Worm (Caenorhabditis elegans) whole organism, L1 larva: ENCODE results near the gene btb-20.

Experiments
- C34B4.2 ChIP-seq: sonication (generic microtip); optimal IDR thresholded peaks from 2 replicates; lab custom pipeline; 2017; ENCODE audit warnings: mild to moderate bottlenecking, missing genetic modification characterization, missing compliant biosample characterization
- F16B12.6 ChIP-seq: fragments of 150-350 bp; optimal IDR thresholded peaks from 2 replicates; lab custom pipeline; 2014; ENCODE audit warnings: missing biosample characterization, missing genetic modification characterization
- Y116A8C.19 ChIP-seq: sonication (generic microtip); optimal IDR thresholded peaks from 2 replicates; lab custom pipeline; 2016; ENCODE audit warnings: missing compliant biosample characterization, missing genetic modification characterization, borderline replicate concordance
- aha-1 ChIP-seq: fragments of 150-350 bp; optimal IDR thresholded peaks from 2 replicates; lab custom pipeline; 2014; ENCODE audit warnings: missing biosample characterization, missing genetic modification characterization
- alr-1 ChIP-seq: fragments of 200-800 bp; sonication (Bioruptor generic); optimal IDR thresholded peaks from 2 replicates; lab custom pipeline; 2018; ENCODE audit warnings: borderline replicate concordance, mild to moderate bottlenecking, missing genetic modification characterization, missing compliant biosample characterization
- blmp-1 ChIP-seq: fragments of 150-350 bp; optimal IDR thresholded peaks from 2 replicates; lab custom pipeline; 2014; ENCODE audit warnings: missing biosample characterization, missing genetic modification characterization
- ceh-82 ChIP-seq, 3 experiments: fragments of 150-350 bp in 1 of 3; sonication (generic microtip) in 2 of 3; optimal IDR thresholded peaks; 2 replicates each; lab custom pipeline; 2014 to 2017; ENCODE audit warnings: missing biosample characterization in 3 of 3, missing genetic modification characterization in 3 of 3
- ceh-88 ChIP-seq: fragments of 200-800 bp; sonication (Bioruptor generic); IDR thresholded peaks from 2 replicates; pipeline ENCODE4 v1.3.6; 2022; ENCODE audit warnings: missing genetic modification characterization, missing compliant biosample characterization
- dpl-1 ChIP-seq, 3 experiments: fragments of 150-350 bp in 2 of 3; sonication (generic microtip) in 1 of 3; optimal IDR thresholded peaks; 2 replicates each; lab custom pipeline; 2014 to 2017; ENCODE audit warnings: missing biosample characterization in 3 of 3, missing genetic modification characterization in 3 of 3, missing genetic modification reagents in 3 of 3
- efl-3 ChIP-seq: fragments of 200-800 bp; sonication (Bioruptor generic); optimal IDR thresholded peaks from 2 replicates; lab custom pipeline; 2018; ENCODE audit warnings: mild to moderate bottlenecking, missing genetic modification characterization, missing compliant biosample characterization
- egl-13 ChIP-seq: sonication (generic microtip); optimal IDR thresholded peaks from 2 replicates; lab custom pipeline; 2016; ENCODE audit warnings: missing genotype, missing genetic modification reagents, missing genetic modification characterization, missing compliant biosample characterization
- egl-27 ChIP-seq, 2 experiments: fragments of 150-350 bp in 1 of 2; sonication (generic microtip); optimal IDR thresholded peaks; 3 replicates each; lab custom pipeline; 2017 to 2018; ENCODE audit warnings: missing biosample characterization in 2 of 2, missing genetic modification characterization in 2 of 2, missing genetic modification reagents in 2 of 2
- elt-2 ChIP-seq: sonication (generic microtip); optimal IDR thresholded peaks from 2 replicates; lab custom pipeline; 2016; ENCODE audit warnings: missing genetic modification characterization, mild to moderate bottlenecking, inconsistent platforms, missing compliant biosample characterization, missing genetic modification reagents
- elt-3 ChIP-seq, 6 experiments: fragments of 150-350 bp in 1 of 6; sonication (generic microtip); optimal IDR thresholded peaks; 2 replicates each; lab custom pipeline; 2017 to 2018; ENCODE audit warnings: missing biosample characterization in 6 of 6, missing genetic modification characterization in 6 of 6, inconsistent platforms in 1 of 6
- fkh-10 ChIP-seq: sonication (generic microtip); optimal IDR thresholded peaks from 2 replicates; lab custom pipeline; 2017; ENCODE audit warnings: missing biosample characterization, missing genetic modification reagents, missing genetic modification characterization
- fos-1 ChIP-seq: fragments of 150-350 bp; optimal IDR thresholded peaks from 2 replicates; lab custom pipeline; 2014; ENCODE audit warnings: missing biosample characterization, missing genetic modification characterization
- hlh-17 ChIP-seq: fragments of 200-800 bp; sonication (Bioruptor generic); optimal IDR thresholded peaks from 2 replicates; lab custom pipeline; 2018; ENCODE audit warnings: missing genetic modification characterization, mild to moderate bottlenecking, missing compliant biosample characterization, moderate library complexity, borderline replicate concordance
- irx-1 ChIP-seq: sonication (generic microtip); optimal IDR thresholded peaks from 2 replicates; lab custom pipeline; 2016; ENCODE audit warnings: missing genetic modification characterization, missing compliant biosample characterization
- isw-1 ChIP-seq: fragments of 200-800 bp; sonication (Bioruptor generic); IDR thresholded peaks from 2 replicates; pipeline ENCODE4 v1.3.6; 2022; ENCODE audit warnings: missing genetic modification characterization, missing compliant biosample characterization
- jun-1 ChIP-seq: fragments of 150-350 bp; optimal IDR thresholded peaks from 2 replicates; lab custom pipeline; 2014; ENCODE audit warnings: missing biosample characterization, missing genetic modification reagents, missing genetic modification characterization
- lin-14 ChIP-seq: fragments of 200-800 bp; sonication (Bioruptor generic); optimal IDR thresholded peaks from 2 replicates; lab custom pipeline; 2018; ENCODE audit warnings: mild to moderate bottlenecking, missing genetic modification characterization, moderate library complexity, missing compliant biosample characterization
- lin-35 ChIP-seq, 2 experiments: fragments of 150-350 bp; optimal IDR thresholded peaks; 2 replicates each; lab custom pipeline; 2014; ENCODE audit warnings: missing biosample characterization in 2 of 2, missing genetic modification characterization in 2 of 2, missing genetic modification reagents in 2 of 2
- lir-3 ChIP-seq: sonication (generic microtip); optimal IDR thresholded peaks from 2 replicates; lab custom pipeline; 2016; ENCODE audit warnings: mild to moderate bottlenecking, missing genetic modification characterization, moderate library complexity, missing compliant biosample characterization; ENCODE audit not compliant: poor library complexity
- lsy-2 ChIP-seq, 2 experiments: fragments of 150-350 bp; optimal IDR thresholded peaks; 2 replicates each; lab custom pipeline; 2014; ENCODE audit warnings: missing biosample characterization in 2 of 2, missing genetic modification characterization in 2 of 2
- mef-2 ChIP-seq: fragments of 150-350 bp; optimal IDR thresholded peaks from 2 replicates; lab custom pipeline; 2014; ENCODE audit warnings: missing biosample characterization, missing genetic modification characterization
- nhr-12 ChIP-seq: sonication (generic microtip); optimal IDR thresholded peaks from 2 replicates; lab custom pipeline; 2017; ENCODE audit warnings: missing biosample characterization, missing genetic modification characterization
- nhr-20 ChIP-seq: sonication (generic microtip); optimal IDR thresholded peaks from 2 replicates; lab custom pipeline; 2016; ENCODE audit warnings: mild to moderate bottlenecking, missing genetic modification characterization, missing compliant biosample characterization
- nhr-237 ChIP-seq: fragments of 150-350 bp; optimal IDR thresholded peaks from 2 replicates; lab custom pipeline; 2014; ENCODE audit warnings: missing biosample characterization, missing genetic modification characterization
- nhr-71 ChIP-seq: sonication (generic microtip); optimal IDR thresholded peaks from 2 replicates; lab custom pipeline; 2016; ENCODE audit warnings: mild to moderate bottlenecking, missing genetic modification characterization, moderate library complexity, missing compliant biosample characterization
- nhr-84 ChIP-seq: sonication (generic microtip); optimal IDR thresholded peaks from 2 replicates; lab custom pipeline; 2017; ENCODE audit warnings: missing biosample characterization, missing genetic modification characterization
- nhr-85 ChIP-seq: sonication (generic microtip); peaks from one replicate; lab custom pipeline; 2016; ENCODE audit warnings: missing genetic modification characterization, inconsistent platforms, missing compliant biosample characterization
- nhr-90 ChIP-seq: sonication (generic microtip); optimal IDR thresholded peaks from 2 replicates; lab custom pipeline; 2016; ENCODE audit warnings: mild to moderate bottlenecking, missing genetic modification characterization, missing compliant biosample characterization; ENCODE audit not compliant: poor library complexity
- skn-1 ChIP-seq: fragments of 150-350 bp; optimal IDR thresholded peaks from 2 replicates; lab custom pipeline; 2014; ENCODE audit warnings: missing biosample characterization, missing genetic modification characterization
- snpc-4 ChIP-seq: fragments of 150-350 bp; optimal IDR thresholded peaks from 2 replicates; lab custom pipeline; 2014; ENCODE audit warnings: missing biosample characterization, missing genetic modification characterization
- snu-23 ChIP-seq: sonication (generic microtip); optimal IDR thresholded peaks from 2 replicates; lab custom pipeline; 2016; ENCODE audit warnings: missing genetic modification characterization, missing compliant biosample characterization
- sox-4 ChIP-seq: sonication (generic microtip); optimal IDR thresholded peaks from 2 replicates; lab custom pipeline; 2016; ENCODE audit warnings: missing genetic modification characterization, missing compliant biosample characterization
- sup-37 ChIP-seq: fragments of 200-800 bp; sonication (Bioruptor generic); optimal IDR thresholded peaks from 2 replicates; lab custom pipeline; 2018; ENCODE audit warnings: mild to moderate bottlenecking, missing genetic modification characterization, missing compliant biosample characterization
- tlp-1 ChIP-seq: fragments of 150-350 bp; optimal IDR thresholded peaks from 2 replicates; lab custom pipeline; 2014; ENCODE audit warnings: missing biosample characterization, missing genetic modification characterization
- unc-130 ChIP-seq: fragments of 150-350 bp; optimal IDR thresholded peaks from 2 replicates; lab custom pipeline; 2017; ENCODE audit warnings: missing biosample characterization, missing genetic modification characterization, inconsistent platforms
- vab-15 ChIP-seq: sonication (generic microtip); optimal IDR thresholded peaks from 2 replicates; lab custom pipeline; 2017; ENCODE audit warnings: missing genotype, mild to moderate bottlenecking, missing genetic modification characterization, missing compliant biosample characterization
- xbp-1 ChIP-seq: sonication (generic microtip); optimal IDR thresholded peaks from 2 replicates; lab custom pipeline; 2016; ENCODE audit warnings: missing genetic modification characterization, missing compliant biosample characterization
- zag-1 ChIP-seq: fragments of 150-350 bp; optimal IDR thresholded peaks from 2 replicates; lab custom pipeline; 2014; ENCODE audit warnings: missing biosample characterization, missing genetic modification characterization
- ztf-11 ChIP-seq, 2 experiments: sonication (generic microtip); optimal IDR thresholded peaks; 2 replicates each; lab custom pipeline; 2016 to 2017; ENCODE audit warnings: missing genetic modification characterization in 2 of 2, missing biosample characterization in 1 of 2, missing compliant biosample characterization in 1 of 2

btb-20 gene

DNA sequence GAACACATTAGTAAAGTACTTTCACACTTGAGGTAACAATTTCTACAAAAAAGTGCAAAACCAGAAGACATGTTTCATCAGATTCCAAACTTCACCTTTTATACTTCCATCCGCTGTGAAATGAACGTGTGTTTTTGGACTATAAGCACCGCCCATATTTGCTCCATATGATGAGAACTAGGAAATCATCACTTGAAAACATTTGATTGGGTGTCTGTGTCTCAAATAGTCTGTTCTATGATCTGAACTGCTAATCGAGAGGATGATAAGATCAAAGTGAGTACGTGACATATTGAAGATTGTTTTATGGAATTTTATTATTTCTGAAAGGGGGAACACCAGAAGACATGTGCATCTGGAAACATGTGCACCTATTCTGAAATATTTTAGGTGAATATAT lies 28.0 kb downstream of the btb-20 start (continued):
- no peak for TF ChIP-seq fos-1 (tag; lab: Kevin White, UChicago)

DNA sequence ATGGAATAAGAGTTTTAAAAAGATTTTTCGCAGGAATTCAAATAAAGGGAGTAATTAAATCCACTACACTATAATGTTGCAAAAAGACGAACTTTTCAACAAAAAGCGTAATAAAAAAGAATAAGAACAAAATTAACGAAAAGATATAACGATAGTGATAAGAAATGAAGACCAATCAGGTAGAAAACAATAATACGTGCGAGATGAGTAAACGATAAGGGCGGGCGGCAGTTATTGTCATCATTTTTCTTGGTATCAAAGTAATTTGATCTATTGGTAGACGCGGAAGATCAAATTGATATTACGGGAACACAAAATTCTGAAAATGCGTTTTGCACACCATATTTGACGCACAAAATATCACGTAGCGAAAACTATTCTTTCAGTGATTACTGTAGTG lies 28.9 kb downstream of the btb-20 start:
- no peak for TF ChIP-seq ztf-11 (tag; optimal IDR thresholded peaks at IDR 0.05; lab: Kevin White, UChicago)
- peak; percentile 33 for TF ChIP-seq blmp-1
- TF ChIP-seq elt-3 (tag; optimal IDR thresholded peaks at IDR 0.05; lab: Kevin White, UChicago) = peak in 1 of 6 experiments; percentile 2
- TF ChIP-seq dpl-1 (GFP tag; optimal IDR thresholded peaks at IDR 0.05; lab: Kevin White, UChicago) = no peak
- TF ChIP-seq nhr-85 = peak; percentile 76
- TF ChIP-seq nhr-20 (tag; lab: Kevin White, UChicago) = peak; percentile 2
- peak; percentile 30 for TF ChIP-seq skn-1 (tag; lab: Kevin White, UChicago)
- no peak for TF ChIP-seq F16B12.6 (tag; lab: Kevin White, UChicago)
- TF ChIP-seq lin-14 = peak; percentile 19
- TF ChIP-seq elt-2 = peak; percentile 49

DNA sequence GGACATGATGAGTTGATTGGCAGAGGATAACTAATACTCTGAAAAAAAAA lies 29.1 kb downstream of the btb-20 start, which contains the start of gene cysl-2:
cysl-2 (minus strand) TSS at position 38 of the 50 bp plus-strand sequence.
- TF ChIP-seq nhr-237 (no peak), hlh-17 (GFP tag; lab: Kevin White, UChicago) (no peak), egl-13 (tag; lab: Kevin White, UChicago) (no peak)
- TF ChIP-seq, all 84 proteins: peak for 0

DNA sequence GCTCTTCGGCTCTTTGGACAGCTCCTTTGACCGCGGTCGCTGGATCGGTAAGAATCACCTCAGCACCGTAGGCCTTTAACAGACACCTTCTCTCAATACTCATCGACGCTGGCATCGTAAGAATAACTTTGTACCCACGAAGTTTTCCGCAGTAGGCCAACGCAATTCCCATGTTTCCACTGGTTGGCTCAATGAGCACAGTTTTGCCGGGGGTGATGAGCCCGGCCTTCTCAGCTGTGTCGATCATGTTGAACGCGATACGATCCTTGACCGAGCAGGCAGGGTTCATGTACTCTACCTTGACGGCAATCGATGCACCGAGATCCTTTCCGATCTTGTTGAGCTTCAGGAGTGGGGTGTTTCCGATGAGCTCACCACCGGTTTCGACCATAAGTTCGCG lies 29.3 kb downstream of the btb-20 start:
- TF ChIP-seq egl-13 (tag; lab: Kevin White, UChicago) = no peak
- no peak for TF ChIP-seq alr-1 (tag; lab: Kevin White, UChicago)
- no peak for TF ChIP-seq xbp-1 (tag; lab: Kevin White, UChicago)
- TF ChIP-seq ceh-82 (tag; optimal IDR thresholded peaks at IDR 0.05; lab: Kevin White, UChicago) = no peak
- TF ChIP-seq lsy-2 (tag; optimal IDR thresholded peaks at IDR 0.05; lab: Kevin White, UChicago) = no peak
- no peak for TF ChIP-seq isw-1 (GFP tag; lab: Robert Waterston, UW)
- TF ChIP-seq vab-15 = no peak
- no peak for TF ChIP-seq lin-35 (GFP tag; optimal IDR thresholded peaks at IDR 0.05; lab: Kevin White, UChicago)
- TF ChIP-seq nhr-85 = no peak

DNA sequence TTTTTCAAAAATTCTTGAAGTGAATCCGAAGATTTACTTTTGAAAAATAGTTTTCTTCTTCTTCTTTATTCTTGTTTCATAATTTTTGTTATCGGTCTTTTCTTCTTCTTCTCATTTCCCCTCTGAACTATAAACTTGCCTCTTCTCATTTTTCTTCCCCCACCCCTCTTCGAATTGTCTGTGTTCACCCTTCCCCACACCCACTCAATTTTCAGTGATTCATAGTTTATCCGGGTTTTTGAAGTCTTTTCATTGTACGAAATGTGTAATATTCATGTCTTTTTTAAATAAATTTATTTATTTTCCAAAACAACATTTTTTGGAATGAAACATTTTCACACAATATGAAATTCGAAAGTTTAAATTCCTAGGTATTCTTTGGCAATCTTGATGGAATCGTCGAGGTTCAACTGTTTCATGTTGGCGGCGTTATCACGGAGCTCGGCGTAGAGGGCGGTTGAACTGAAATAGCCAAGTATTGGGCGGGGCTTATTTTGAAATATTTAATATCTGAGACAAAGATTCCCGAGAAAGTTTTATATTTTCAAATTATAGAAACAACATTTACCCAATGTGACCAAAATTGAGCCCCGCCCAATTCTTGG lies 30.6 kb downstream of the btb-20 start:
- no peak for TF ChIP-seq sox-4 (tag; lab: Kevin White, UChicago)
- no peak for TF ChIP-seq sup-37 (GFP tag; lab: Kevin White, UChicago)
- TF ChIP-seq efl-3 (GFP tag; lab: Kevin White, UChicago) = no peak
- TF ChIP-seq elt-2 = no peak
- TF ChIP-seq irx-1 (tag; lab: Kevin White, UChicago) = no peak
- TF ChIP-seq nhr-12 (tag; lab: Kevin White, UChicago) = no peak
- TF ChIP-seq fkh-10 (GFP tag; lab: Kevin White, UChicago) = no peak
- TF ChIP-seq nhr-71 = no peak

DNA sequence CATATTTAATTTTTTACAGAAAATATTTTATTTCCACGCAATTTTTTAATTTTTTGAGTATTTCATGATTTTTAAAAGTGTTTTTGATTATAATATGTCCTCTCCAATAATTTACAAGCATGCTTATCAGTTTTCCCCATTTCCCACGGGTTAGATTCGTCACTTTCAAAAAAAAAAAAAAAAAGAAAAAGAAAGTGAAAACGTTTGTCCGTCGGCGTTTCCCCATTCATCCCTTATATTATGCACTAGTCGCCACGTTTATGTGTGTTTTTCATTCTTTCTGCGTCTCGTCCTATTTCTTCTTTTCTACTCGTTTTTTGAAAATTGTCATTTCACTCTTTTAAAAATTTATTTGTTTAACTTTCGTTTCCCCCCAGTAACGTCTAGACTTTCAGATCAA lies 33.9 kb downstream of the btb-20 start, which contains the start of gene vnut-1:
vnut-1 (plus strand) TSS at position 396 of the 400 bp plus-strand sequence.
- TF ChIP-seq jun-1 (tag; lab: Kevin White, UChicago) = no peak
- TF ChIP-seq nhr-90 = peak; percentile 39
- TF ChIP-seq aha-1 (tag; lab: Kevin White, UChicago) = no peak
- no peak for TF ChIP-seq Y116A8C.19 (tag; lab: Kevin White, UChicago)
- no peak for TF ChIP-seq egl-27 (tag; optimal IDR thresholded peaks at IDR 0.05; lab: Kevin White, UChicago)
- TF ChIP-seq snpc-4 = no peak
- no peak for TF ChIP-seq xbp-1 (tag; lab: Kevin White, UChicago)
- TF ChIP-seq ceh-88 (GFP tag; lab: Robert Waterston, UW) = no peak
- TF ChIP-seq sox-4 (tag; lab: Kevin White, UChicago) = no peak
- no peak for TF ChIP-seq tlp-1 (tag; lab: Kevin White, UChicago)
- no peak for TF ChIP-seq unc-130 (tag; lab: Kevin White, UChicago)
- no peak for TF ChIP-seq mef-2
- no peak for TF ChIP-seq fkh-10 (GFP tag; lab: Kevin White, UChicago)
- no peak for TF ChIP-seq nhr-84 (tag; lab: Kevin White, UChicago)
- TF ChIP-seq C34B4.2 = no peak
- no peak for TF ChIP-seq isw-1 (GFP tag; lab: Robert Waterston, UW)
- TF ChIP-seq elt-2 = peak; percentile 50
- peak in 1 of 2 experiments; percentile 20 for TF ChIP-seq lin-35 (GFP tag; optimal IDR thresholded peaks at IDR 0.05; lab: Kevin White, UChicago)
- TF ChIP-seq snu-23 (GFP tag; lab: Kevin White, UChicago) = peak; percentile 36
- TF ChIP-seq skn-1 (tag; lab: Kevin White, UChicago) = no peak
- TF ChIP-seq lir-3 (tag; lab: Kevin White, UChicago) = no peak
- TF ChIP-seq irx-1 (tag; lab: Kevin White, UChicago) = no peak
- TF ChIP-seq zag-1 (tag; lab: Kevin White, UChicago) = no peak
